Worm (Caenorhabditis elegans) whole organism, midembryonic: ENCODE results near the gene B0524.5.

Source experiments
- T22C8.4 ChIP-seq: fragments of 200-800 bp; sonication (Bioruptor generic); IDR thresholded peaks from 2 replicates; pipeline ENCODE4 v1.3.6; 2022; ENCODE audit warnings: missing genetic modification characterization, missing compliant biosample characterization
- cog-1 ChIP-seq: sonication (generic microtip); optimal IDR thresholded peaks from 2 replicates; lab custom pipeline; 2016; ENCODE audit warnings: missing genetic modification characterization, missing compliant biosample characterization
- flt-1 ChIP-seq: fragments of 200-800 bp; sonication (Bioruptor generic); IDR thresholded peaks from 2 replicates; pipeline ENCODE4 v1.3.6; 2022; ENCODE audit warnings: missing genetic modification characterization, missing compliant biosample characterization
- klf-2 ChIP-seq: fragments of 200-800 bp; sonication (Bioruptor generic); conservative IDR thresholded peaks from 2 replicates; pipeline ENCODE4 v1.3.6; 2022; ENCODE audit warnings: missing genetic modification reagents, missing genetic modification characterization, missing compliant biosample characterization
- med-1 ChIP-seq: sonication (generic microtip); optimal IDR thresholded peaks from 2 replicates; lab custom pipeline; 2017; ENCODE audit warnings: missing genetic modification characterization, mild to moderate bottlenecking, missing compliant biosample characterization, antibody characterized with exemption, missing genetic modification reagents; ENCODE audit not compliant: insufficient read depth
- ref-1 ChIP-seq: fragments of 200-800 bp; sonication (Bioruptor generic); conservative IDR thresholded peaks from 2 replicates; pipeline ENCODE4 v1.3.6; 2022; ENCODE audit warnings: missing genetic modification reagents, missing genetic modification characterization, missing compliant biosample characterization
- tab-1 ChIP-seq: fragments of 200-800 bp; sonication (Bioruptor generic); IDR thresholded peaks from 2 replicates; pipeline ENCODE4 v1.3.6; 2022; ENCODE audit warnings: missing genetic modification characterization, missing compliant biosample characterization
- ztf-23 ChIP-seq: fragments of 200-800 bp; sonication (Bioruptor generic); IDR thresholded peaks from 2 replicates; pipeline ENCODE4 v1.3.6; 2022; ENCODE audit warnings: missing genetic modification reagents, missing genetic modification characterization, missing compliant biosample characterization
- ztf-29 ChIP-seq: fragments of 200-800 bp; sonication (Bioruptor generic); IDR thresholded peaks from 2 replicates; pipeline ENCODE4 v1.3.6; 2022; ENCODE audit warnings: missing genetic modification reagents, missing genetic modification characterization, missing compliant biosample characterization

Gene B0524.5

ce11 chrIII:1853944-1854343 lies 39.7 kb downstream of the B0524.5 start:
- TF ChIP-seq ztf-23 (GFP tag; lab: Robert Waterston, UW) (no peak), med-1 (no peak), tab-1 (GFP tag; lab: Robert Waterston, UW) (no peak), ztf-29 (GFP tag; lab: Robert Waterston, UW) (no peak), T22C8.4 (GFP tag; lab: Robert Waterston, UW) (no peak), flt-1 (GFP tag; lab: Robert Waterston, UW) (no peak), ref-1 (GFP tag; lab: Robert Waterston, UW) (no peak), klf-2 (GFP tag; lab: Robert Waterston, UW) (no peak), cog-1 (no peak)

- TF ChIP-seq tab-1 (GFP tag; lab: Robert Waterston, UW) = no peak
- TF ChIP-seq T22C8.4 (GFP tag; lab: Robert Waterston, UW) = peak; percentile 60
Observed at ce11 chrIII:1852126-1852717, 41.5 kb downstream of the B0524.5 start.

- TF ChIP-seq ztf-29 (GFP tag; lab: Robert Waterston, UW) = no peak
- TF ChIP-seq flt-1 (GFP tag; lab: Robert Waterston, UW) = no peak
- no peak for TF ChIP-seq T22C8.4 (GFP tag; lab: Robert Waterston, UW)
- no peak for TF ChIP-seq ref-1 (GFP tag; lab: Robert Waterston, UW)
- no peak for TF ChIP-seq klf-2 (GFP tag; lab: Robert Waterston, UW)
- TF ChIP-seq med-1 = no peak
- no peak for TF ChIP-seq cog-1
- TF ChIP-seq tab-1 (GFP tag; lab: Robert Waterston, UW) = no peak
- no peak for TF ChIP-seq ztf-23 (GFP tag; lab: Robert Waterston, UW)
Observed at ce11 chrIII:1848747-1849146, 44.9 kb downstream of the B0524.5 start, which contains the start of gene pqn-82. TSS of gene pqn-82 (plus strand) at chrIII:1849047.
